Worm (Caenorhabditis elegans): ENCODE data around the gene nhr-105.

DNA sequence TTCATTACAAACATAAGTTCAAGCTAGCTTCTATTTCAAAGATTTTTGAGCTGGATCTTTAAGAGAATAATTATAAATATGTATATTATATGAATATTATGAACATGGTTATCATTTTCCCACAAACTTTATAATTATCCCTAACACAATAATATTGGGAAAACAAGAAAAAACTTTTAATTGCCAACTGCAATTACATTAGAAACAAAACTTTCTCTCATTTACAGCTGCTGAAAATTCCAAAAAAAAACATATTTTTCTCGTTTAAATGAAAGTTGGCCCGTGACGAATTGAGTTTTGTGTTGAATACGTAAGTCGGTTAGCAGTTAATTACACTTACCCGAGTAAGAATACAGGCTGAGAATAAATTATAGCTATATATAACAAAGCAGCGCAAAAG is 12.7 kb downstream of the nhr-105 start:
- TF ChIP-seq unc-62 (GFP tag; optimal IDR thresholded peaks at IDR 0.05): no peak
- TF ChIP-seq ceh-8 (GFP tag; optimal IDR thresholded peaks at IDR 0.05): no peak
- TF ChIP-seq ceh-82 (tag; optimal IDR thresholded peaks at IDR 0.05): no peak
- no peak for TF ChIP-seq fkh-10 (GFP tag; optimal IDR thresholded peaks at IDR 0.05)
- TF ChIP-seq lin-15B (tag; optimal IDR thresholded peaks at IDR 0.05): no peak
- no peak for TF ChIP-seq aly-2 (tag; optimal IDR thresholded peaks at IDR 0.05)
- TF ChIP-seq ama-1 (optimal IDR thresholded peaks at IDR 0.05): no peak
- TF ChIP-seq snpc-4 (tag; optimal IDR thresholded peaks at IDR 0.05): no peak
- TF ChIP-seq ztf-11 (tag; optimal IDR thresholded peaks at IDR 0.05): no peak
- no peak for TF ChIP-seq nhr-237 (tag; optimal IDR thresholded peaks at IDR 0.05)
- TF ChIP-seq lsy-2 (tag; optimal IDR thresholded peaks at IDR 0.05): no peak
- TF ChIP-seq ets-5 (GFP tag; IDR thresholded peaks at IDR 0.05): no peak
- no peak for TF ChIP-seq ztf-4 (tag; optimal IDR thresholded peaks at IDR 0.05)
